Fruit fly (Drosophila melanogaster) whole organism, embryonic: ENCODE results near the gene CG13675.

Experiments
- Atf6 ChIP-seq: fragments of 200-800 bp; sonication (Bioruptor generic); IDR thresholded peaks from 2 replicates; pipeline ENCODE4 v1.3.6; 2022; ENCODE audit warnings: missing biosample characterization, missing genetic modification characterization
- CG10209 ChIP-seq: fragments of 200-800 bp; sonication (Bioruptor generic); optimal IDR thresholded peaks from 3 replicates; lab custom pipeline; 2017; ENCODE audit warnings: missing biosample characterization, mild to moderate bottlenecking, missing genetic modification characterization, missing genetic modification reagents
- CG10267 ChIP-seq: fragments of 200-800 bp; sonication (Bioruptor generic); optimal IDR thresholded peaks from 2 replicates; lab custom pipeline; 2018; ENCODE audit warnings: missing biosample characterization, mild to moderate bottlenecking, missing genetic modification characterization, moderate library complexity
- CG10959 ChIP-seq: fragments of 200-800 bp; sonication (Bioruptor generic); IDR thresholded peaks from 2 replicates; pipeline ENCODE4 v1.3.6; 2022; ENCODE audit warnings: missing biosample characterization, missing genetic modification characterization
- CG12299 ChIP-seq: fragments of 200-800 bp; sonication (Bioruptor generic); optimal IDR thresholded peaks from 2 replicates; lab custom pipeline; 2018; ENCODE audit warnings: missing biosample characterization, mild to moderate bottlenecking, missing genetic modification characterization
- CG13123 ChIP-seq: fragments of 200-800 bp; sonication (Bioruptor generic); optimal IDR thresholded peaks from 2 replicates; lab custom pipeline; 2016; ENCODE audit warnings: missing biosample characterization, missing genetic modification characterization
- CG14441 ChIP-seq: fragments of 200-800 bp; sonication (Bioruptor generic); IDR thresholded peaks from 2 replicates; pipeline ENCODE4 v1.3.6; 2022; ENCODE audit warnings: missing biosample characterization, missing genetic modification characterization
- CG15073 ChIP-seq: fragments of 200-800 bp; sonication (Bioruptor generic); optimal IDR thresholded peaks from 2 replicates; lab custom pipeline; 2016; ENCODE audit warnings: missing biosample characterization, missing genetic modification characterization
- CG15696 ChIP-seq: fragments of 200-800 bp; sonication (Bioruptor generic); optimal IDR thresholded peaks from 2 replicates; lab custom pipeline; 2019; ENCODE audit warnings: missing biosample characterization, mild to moderate bottlenecking, missing genetic modification characterization, moderate library complexity
- CG17802 ChIP-seq: fragments of 200-800 bp; sonication (Bioruptor generic); optimal IDR thresholded peaks from 2 replicates; lab custom pipeline; 2018; ENCODE audit warnings: missing biosample characterization, mild to moderate bottlenecking, missing genetic modification characterization, moderate library complexity
- CG18476 ChIP-seq: fragments of 200-800 bp; sonication (Bioruptor generic); optimal IDR thresholded peaks from 2 replicates; lab custom pipeline; 2016; ENCODE audit warnings: missing biosample characterization, mild to moderate bottlenecking, missing genetic modification characterization
- CG32532 ChIP-seq: fragments of 200-800 bp; sonication (Bioruptor generic); IDR thresholded peaks from 2 replicates; pipeline ENCODE4 v1.3.6; 2022; ENCODE audit warnings: missing biosample characterization, missing genetic modification characterization
- CG32767 ChIP-seq: fragments of 200-800 bp; sonication (Bioruptor generic); IDR thresholded peaks from 2 replicates; pipeline ENCODE4 v1.3.6; 2022; ENCODE audit warnings: missing biosample characterization, missing genetic modification characterization
- CG3281 ChIP-seq: fragments of 200-800 bp; sonication (Bioruptor generic); optimal IDR thresholded peaks from 3 replicates; lab custom pipeline; 2017; ENCODE audit warnings: missing biosample characterization, mild to moderate bottlenecking, missing genetic modification characterization
- CG3838 ChIP-seq: fragments of 200-800 bp; sonication (Bioruptor generic); optimal IDR thresholded peaks from 3 replicates; lab custom pipeline; 2016; ENCODE audit warnings: missing biosample characterization, missing genetic modification characterization
- CG4282 ChIP-seq: fragments of 200-800 bp; sonication (Bioruptor generic); optimal IDR thresholded peaks from 2 replicates; lab custom pipeline; 2016; ENCODE audit warnings: missing biosample characterization, missing genetic modification characterization
- CG4404 ChIP-seq: fragments of 200-800 bp; sonication (Bioruptor generic); IDR thresholded peaks from 2 replicates; pipeline ENCODE4 v1.3.6; 2022; ENCODE audit warnings: missing biosample characterization, missing genetic modification characterization
- CG4820 ChIP-seq: fragments of 200-800 bp; sonication (Bioruptor generic); optimal IDR thresholded peaks from 3 replicates; lab custom pipeline; 2016; ENCODE audit warnings: missing biosample characterization, missing genetic modification characterization
- CG6689 ChIP-seq: fragments of 200-800 bp; sonication (Bioruptor generic); IDR thresholded peaks from 2 replicates; pipeline ENCODE4 v1.3.6; 2022; ENCODE audit warnings: missing biosample characterization, missing genetic modification characterization
- CG7928 ChIP-seq: fragments of 200-800 bp; sonication (Bioruptor generic); optimal IDR thresholded peaks from 2 replicates; lab custom pipeline; 2017; ENCODE audit warnings: missing biosample characterization, mild to moderate bottlenecking, missing genetic modification characterization
- CG8359 ChIP-seq: fragments of 200-800 bp; sonication (Bioruptor generic); optimal IDR thresholded peaks from 2 replicates; lab custom pipeline; 2017; ENCODE audit warnings: missing biosample characterization, mild to moderate bottlenecking, missing genetic modification characterization, borderline replicate concordance
- HLH4C ChIP-seq: fragments of 200-800 bp; sonication (Bioruptor generic); IDR thresholded peaks from 3 replicates; pipeline ENCODE4 v1.3.6; 2022; ENCODE audit warnings: missing biosample characterization, missing genetic modification characterization; ENCODE audit not compliant: partially characterized antibody
- Hsf ChIP-seq: fragments of 200-800 bp; sonication (Bioruptor generic); optimal IDR thresholded peaks from 3 replicates; lab custom pipeline; 2016; ENCODE audit warnings: missing biosample characterization, missing genetic modification characterization
- NFAT ChIP-seq: fragments of 200-800 bp; sonication (Bioruptor generic); IDR thresholded peaks from 2 replicates; pipeline ENCODE4 v1.3.6; 2022; ENCODE audit warnings: missing biosample characterization, missing genetic modification characterization
- NfI ChIP-seq: fragments of 200-800 bp; sonication (Bioruptor generic); optimal IDR thresholded peaks from 3 replicates; lab custom pipeline; 2018; ENCODE audit warnings: missing biosample characterization, mild to moderate bottlenecking, missing genetic modification characterization, moderate library complexity
- Oaz ChIP-seq: fragments of 200-800 bp; sonication (Bioruptor generic); IDR thresholded peaks from 2 replicates; pipeline ENCODE4 v1.3.6; 2022; ENCODE audit warnings: missing biosample characterization, missing genetic modification characterization
- Sry-β ChIP-seq: fragments of 200-800 bp; sonication (Bioruptor generic); optimal IDR thresholded peaks from 2 replicates; lab custom pipeline; 2018; ENCODE audit warnings: missing biosample characterization, mild to moderate bottlenecking, missing genetic modification characterization, moderate library complexity
- TFAM ChIP-seq: fragments of 200-800 bp; sonication (Bioruptor generic); optimal IDR thresholded peaks from 2 replicates; lab custom pipeline; 2017; ENCODE audit warnings: missing biosample characterization, missing genetic modification characterization, inconsistent platforms
- abd-A ChIP-seq: fragments of 200-800 bp; sonication (Bioruptor generic); optimal IDR thresholded peaks from 3 replicates; lab custom pipeline; 2019; ENCODE audit warnings: missing biosample characterization, mild to moderate bottlenecking, missing genetic modification characterization, moderate library complexity
- bbx ChIP-seq: fragments of 200-800 bp; sonication (Bioruptor generic); IDR thresholded peaks from 2 replicates; pipeline ENCODE4 v1.3.6; 2022; ENCODE audit warnings: missing biosample characterization, missing genetic modification characterization; ENCODE audit not compliant: partially characterized antibody
- bcd ChIP-seq: fragments of 200-800 bp; sonication (Bioruptor generic); optimal IDR thresholded peaks from 2 replicates; lab custom pipeline; 2017; ENCODE audit warnings: missing biosample characterization, mild to moderate bottlenecking, missing genetic modification characterization
- chm ChIP-seq: fragments of 200-800 bp; sonication (Bioruptor generic); IDR thresholded peaks from 2 replicates; pipeline ENCODE4 v1.3.6; 2022; ENCODE audit warnings: missing biosample characterization, missing genetic modification characterization
- corto ChIP-seq: fragments of 200-800 bp; sonication (Bioruptor generic); optimal IDR thresholded peaks from 2 replicates; lab custom pipeline; 2016; ENCODE audit warnings: missing biosample characterization, mild to moderate bottlenecking, missing genetic modification characterization, moderate library complexity
- croc ChIP-seq: fragments of 200-800 bp; sonication (Bioruptor generic); conservative IDR thresholded peaks from 3 replicates; pipeline ENCODE4 v1.3.6; 2022; ENCODE audit warnings: missing biosample characterization, missing genetic modification characterization
- cwo ChIP-seq: fragments of 200-800 bp; sonication (Bioruptor generic); optimal IDR thresholded peaks from 3 replicates; lab custom pipeline; 2017; ENCODE audit warnings: missing biosample characterization, missing genetic modification characterization, mild to moderate bottlenecking, moderate library complexity, missing genetic modification reagents
- dimm ChIP-seq: fragments of 200-800 bp; sonication (Bioruptor generic); IDR thresholded peaks from 2 replicates; pipeline ENCODE4 v1.3.6; 2022; ENCODE audit warnings: missing biosample characterization, missing genetic modification characterization
- emc ChIP-seq: fragments of 200-800 bp; sonication (Bioruptor generic); optimal IDR thresholded peaks from 2 replicates; lab custom pipeline; 2016; ENCODE audit warnings: missing biosample characterization, missing genetic modification characterization
- fd3F ChIP-seq: fragments of 200-800 bp; sonication (Bioruptor generic); optimal IDR thresholded peaks from 2 replicates; lab custom pipeline; 2018; ENCODE audit warnings: missing biosample characterization, mild to moderate bottlenecking, missing genetic modification characterization, moderate library complexity
- fu2 ChIP-seq: fragments of 200-800 bp; sonication (Bioruptor generic); optimal IDR thresholded peaks from 2 replicates; lab custom pipeline; 2016; ENCODE audit warnings: missing biosample characterization, missing genetic modification characterization
- gfzf ChIP-seq: fragments of 200-800 bp; sonication (Bioruptor generic); optimal IDR thresholded peaks from 2 replicates; lab custom pipeline; 2016; ENCODE audit warnings: missing biosample characterization, mild to moderate bottlenecking, missing genetic modification characterization, moderate library complexity
- gsb-n ChIP-seq: fragments of 200-800 bp; sonication (Bioruptor generic); optimal IDR thresholded peaks from 3 replicates; lab custom pipeline; 2018; ENCODE audit warnings: missing biosample characterization, mild to moderate bottlenecking, missing genetic modification characterization
- gt ChIP-seq: fragments of 200-800 bp; sonication (Bioruptor generic); IDR thresholded peaks from 2 replicates; pipeline ENCODE4 v1.3.6; 2022; ENCODE audit warnings: missing biosample characterization, missing genetic modification characterization
- hth ChIP-seq: fragments of >200 bp; optimal IDR thresholded peaks from 2 replicates; lab custom pipeline; 2017; ENCODE audit warnings: inconsistent platforms
- jing ChIP-seq: fragments of 200-800 bp; sonication (Bioruptor generic); optimal IDR thresholded peaks from 2 replicates; lab custom pipeline; 2018; ENCODE audit warnings: missing biosample characterization, mild to moderate bottlenecking, missing genetic modification characterization
- jumu ChIP-seq: fragments of 200-800 bp; sonication (Bioruptor generic); optimal IDR thresholded peaks from 3 replicates; lab custom pipeline; 2016; ENCODE audit warnings: missing biosample characterization, missing genetic modification characterization
- lab ChIP-seq: fragments of 200-800 bp; sonication (Bioruptor generic); optimal IDR thresholded peaks from 3 replicates; lab custom pipeline; 2017; ENCODE audit warnings: missing biosample characterization, missing genetic modification characterization, mild to moderate bottlenecking, moderate library complexity, missing genetic modification reagents
- mam ChIP-seq: fragments of 200-800 bp; sonication (Bioruptor generic); optimal IDR thresholded peaks from 3 replicates; lab custom pipeline; 2016; ENCODE audit warnings: missing biosample characterization, missing genetic modification characterization
- sna ChIP-seq: fragments of 200-800 bp; sonication (Bioruptor generic); IDR thresholded peaks from 2 replicates; pipeline ENCODE4 v1.3.6; 2022; ENCODE audit warnings: missing biosample characterization, missing genetic modification characterization; ENCODE audit not compliant: partially characterized antibody
- sr ChIP-seq: fragments of 200-800 bp; sonication (Bioruptor generic); IDR thresholded peaks from 3 replicates; pipeline ENCODE4 v1.3.6; 2022; ENCODE audit warnings: missing biosample characterization, missing genetic modification characterization
- twi ChIP-seq: fragments of 200-800 bp; optimal IDR thresholded peaks from 2 replicates; lab custom pipeline; 2019; ENCODE audit warnings: missing biosample characterization, mild to moderate bottlenecking, missing genetic modification characterization, moderate library complexity
- zf30C ChIP-seq: fragments of 200-800 bp; sonication (Bioruptor generic); optimal IDR thresholded peaks from 3 replicates; lab custom pipeline; 2018; ENCODE audit warnings: missing biosample characterization, mild to moderate bottlenecking, missing genetic modification characterization

CG13675 gene

dm6 chr3L:8197779-8198279, 32.5 kb upstream of the CG13675 start, which contains the start of the genes UbcE2M and Dhps (continued):
- TF ChIP-seq CG14441 (GFP tag; lab: Robert Waterston, UW), result peak; percentile 63; the same call in 1 of the 2 replicates
- TF ChIP-seq fu2 (GFP tag; lab: Kevin White, UChicago), result peak; percentile 64
- peak; percentile 85 for TF ChIP-seq twi
- no peak for TF ChIP-seq CG3838 (GFP tag; lab: Kevin White, UChicago)
- TF ChIP-seq CG12299 (tag; lab: Kevin White, UChicago), result peak; percentile 72
- no peak; the same call in 1 of the 2 replicates for TF ChIP-seq Oaz
- TF ChIP-seq CG3281 (GFP tag; lab: Kevin White, UChicago), result peak; percentile 86
- TF ChIP-seq dimm, result no peak
- peak; percentile 77 for TF ChIP-seq NfI
- peak; percentile 95 for TF ChIP-seq CG10267 (tag; lab: Kevin White, UChicago)
- TF ChIP-seq corto (GFP tag; lab: Kevin White, UChicago), result no peak
- no peak for TF ChIP-seq CG15073 (GFP tag; lab: Kevin White, UChicago)
- TF ChIP-seq Sry-β (GFP tag; lab: Kevin White, UChicago), result peak; percentile 95
- peak; percentile 62 for TF ChIP-seq CG4404 (GFP tag; lab: Robert Waterston, UW)
- peak; percentile 57 for TF ChIP-seq croc (GFP tag; lab: Robert Waterston, UW)
- peak; percentile 43 for TF ChIP-seq jumu
- TF ChIP-seq bcd (GFP tag; lab: Kevin White, UChicago), result peak; percentile 53
- TF ChIP-seq CG32532 (GFP tag; lab: Robert Waterston, UW), result peak; percentile 74
- no peak for TF ChIP-seq lab (GFP tag; lab: Kevin White, UChicago)
- TF ChIP-seq zf30C (GFP tag; lab: Kevin White, UChicago), result no peak
- peak; percentile 60 for TF ChIP-seq sna (GFP tag; lab: Robert Waterston, UW)
- peak; percentile 76 for TF ChIP-seq HLH4C
- peak; percentile 31 for TF ChIP-seq CG8359 (GFP tag; lab: Kevin White, UChicago)
- TF ChIP-seq CG13123 (GFP tag; lab: Kevin White, UChicago), result peak; percentile 59
- TF ChIP-seq Atf6, result no peak
- TF ChIP-seq CG17802 (tag; lab: Kevin White, UChicago), result peak; percentile 16
- peak; percentile 91 for TF ChIP-seq CG7928 (GFP tag; lab: Kevin White, UChicago)
- peak; percentile 67 for TF ChIP-seq CG4820 (GFP tag; lab: Kevin White, UChicago)
- peak; percentile 6; the same call in 1 of the 2 replicates for TF ChIP-seq chm (GFP tag; lab: Robert Waterston, UW)
- TF ChIP-seq sr, result no peak
- peak; percentile 14 for TF ChIP-seq CG18476 (GFP tag; lab: Kevin White, UChicago)
- TF ChIP-seq CG15696 (tag; lab: Kevin White, UChicago), result peak; percentile 76
- peak; percentile 68 for TF ChIP-seq fd3F
- no peak for TF ChIP-seq abd-A (tag; lab: Kevin White, UChicago)
- TF ChIP-seq CG6689, result peak; percentile 61
- TF ChIP-seq TFAM (GFP tag; lab: Kevin White, UChicago), result no peak
- no peak for TF ChIP-seq jing (GFP tag; lab: Kevin White, UChicago)
- peak; percentile 81 for TF ChIP-seq bbx (GFP tag; lab: Robert Waterston, UW)
- TF ChIP-seq NFAT (GFP tag; lab: Robert Waterston, UW), result peak; percentile 62
- peak; percentile 57 for TF ChIP-seq cwo (GFP tag; lab: Kevin White, UChicago)
- TF ChIP-seq CG10209 (GFP tag; lab: Kevin White, UChicago), result peak; percentile 83
- TF ChIP-seq emc (GFP tag; lab: Kevin White, UChicago), result no peak
- peak; percentile 73 for TF ChIP-seq mam (GFP tag; lab: Kevin White, UChicago)
- no peak for TF ChIP-seq CG32767 (GFP tag; lab: Robert Waterston, UW)
- TF ChIP-seq Hsf, result peak; percentile 49
- no peak for TF ChIP-seq CG10959
- TF ChIP-seq CG4282, result no peak
- no peak for TF ChIP-seq hth (lab: Kevin White, UChicago)
- no peak for TF ChIP-seq gsb-n (tag; lab: Kevin White, UChicago)
- TF ChIP-seq gfzf (GFP tag; lab: Kevin White, UChicago), result no peak
- TF ChIP-seq gt (GFP tag; lab: Robert Waterston, UW), result no peak
